Fruit fly (Drosophila melanogaster) whole organism, larva: Measurements from ENCODE around the gene PolrMT.

Experiments used
- noc ChIP-seq: fragments of 200-800 bp; sonication (Bioruptor generic); optimal IDR thresholded peaks from 3 replicates; lab custom pipeline; 2019; ENCODE audit warnings: missing biosample characterization, mild to moderate bottlenecking, missing genetic modification characterization, moderate library complexity

Gene PolrMT

DNA sequence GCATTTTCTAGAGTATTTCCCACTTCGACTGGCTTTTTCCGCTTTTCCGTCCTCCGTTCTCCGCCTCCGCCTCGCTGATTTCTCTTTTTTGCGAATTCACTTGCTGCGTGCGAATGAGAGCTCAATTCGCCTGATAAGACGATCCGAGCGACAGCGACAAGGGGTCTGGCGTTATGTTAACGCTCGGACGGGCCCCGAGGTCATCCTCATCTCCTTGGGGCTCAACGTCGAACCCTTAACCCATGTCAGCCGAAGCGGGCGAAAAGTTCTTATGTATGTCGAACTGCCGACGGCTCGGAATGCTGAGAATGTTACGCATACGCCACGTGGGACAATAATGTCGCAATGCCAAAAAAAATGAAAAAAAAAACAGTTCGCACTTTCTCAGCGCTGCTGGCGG is 12.7 kb downstream of the PolrMT start:
- TF ChIP-seq noc (tag; lab: Kevin White, UChicago), result no peak

- TF ChIP-seq noc (tag; lab: Kevin White, UChicago), result peak; percentile 10
Observed at dm6 chr2L:1094724-1095123, 13.4 kb downstream of the PolrMT start.

- no peak for TF ChIP-seq noc (tag; lab: Kevin White, UChicago)
Observed at dm6 chr2L:1091675-1092074, 16.5 kb downstream of the PolrMT start.

- no peak for TF ChIP-seq noc (tag; lab: Kevin White, UChicago)
Observed at dm6 chr2L:1086312-1086906, 21.8 kb downstream of the PolrMT start.

DNA sequence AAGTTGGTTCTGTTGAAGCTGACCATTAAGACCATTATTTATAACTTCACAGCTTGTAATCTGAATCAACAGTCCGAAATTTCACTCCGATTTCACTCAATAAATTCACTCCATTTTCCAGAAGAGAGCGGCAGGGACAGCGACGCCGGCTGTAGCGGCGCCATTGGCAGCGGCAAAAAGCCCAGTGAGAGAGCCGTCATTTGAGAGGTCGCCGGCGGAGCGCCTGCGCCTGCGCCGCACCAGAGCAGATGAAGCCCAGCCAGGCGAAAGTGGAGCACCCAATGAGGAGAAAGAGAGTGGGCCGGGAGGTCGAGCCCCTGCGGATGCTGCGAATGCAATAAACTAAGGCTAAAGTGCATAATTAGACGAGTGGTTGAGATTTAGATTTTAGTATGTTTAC is 25.5 kb downstream of the PolrMT start:
- TF ChIP-seq noc (tag; lab: Kevin White, UChicago), result no peak

DNA sequence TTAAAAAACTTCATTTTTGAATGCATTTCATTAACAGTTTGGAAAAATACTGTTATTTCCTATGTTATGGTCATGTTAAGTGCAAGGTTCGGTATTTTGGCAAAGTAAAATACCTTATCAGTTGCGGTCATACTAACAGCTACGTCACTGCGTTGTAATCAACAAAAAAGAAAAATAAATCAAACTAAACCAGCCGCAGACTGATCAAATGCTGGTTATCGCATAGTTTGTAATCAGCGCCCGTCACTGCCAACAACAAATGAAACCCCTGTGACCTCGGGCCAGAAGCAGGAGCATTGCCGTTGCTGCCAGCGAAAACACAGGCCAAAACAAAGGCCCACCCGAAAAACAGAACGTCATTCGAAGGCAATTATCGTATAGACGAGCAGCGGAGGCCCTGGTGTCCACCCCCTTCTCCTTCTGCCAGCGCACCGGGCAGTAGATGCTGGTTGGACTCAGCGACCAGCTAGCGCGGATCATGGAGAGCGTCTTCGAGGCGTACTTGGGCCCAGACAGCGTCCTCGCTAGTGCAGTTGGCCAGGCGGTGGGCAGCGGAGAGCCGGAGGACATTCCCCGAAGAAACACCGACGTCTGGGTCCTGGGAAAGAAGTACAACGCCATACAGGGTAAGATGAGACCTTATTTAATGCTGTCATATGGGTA is 27.2 kb downstream of the PolrMT start, which contains the start of gene Atg4a:
Gene Atg4a, plus strand, starts transcription at position 110 of the 663 bp plus-strand sequence.
- no peak for TF ChIP-seq noc (tag; lab: Kevin White, UChicago)

- peak; percentile 61 for TF ChIP-seq noc (tag; lab: Kevin White, UChicago)
Observed at dm6 chr2L:1077469-1077993, 30.6 kb downstream of the PolrMT start, which contains the start of the genes S and ast. Gene S, minus strand, starts transcription at chr2L:1077815. Gene ast, plus strand, starts transcription at chr2L:1077948.

- no peak for TF ChIP-seq noc (tag; lab: Kevin White, UChicago)
Observed at dm6 chr2L:1077053-1077452, 31.1 kb downstream of the PolrMT start.

dm6 chr2L:1075753-1076152 is 32.4 kb downstream of the PolrMT start:
- TF ChIP-seq noc (tag; lab: Kevin White, UChicago), result no peak

DNA sequence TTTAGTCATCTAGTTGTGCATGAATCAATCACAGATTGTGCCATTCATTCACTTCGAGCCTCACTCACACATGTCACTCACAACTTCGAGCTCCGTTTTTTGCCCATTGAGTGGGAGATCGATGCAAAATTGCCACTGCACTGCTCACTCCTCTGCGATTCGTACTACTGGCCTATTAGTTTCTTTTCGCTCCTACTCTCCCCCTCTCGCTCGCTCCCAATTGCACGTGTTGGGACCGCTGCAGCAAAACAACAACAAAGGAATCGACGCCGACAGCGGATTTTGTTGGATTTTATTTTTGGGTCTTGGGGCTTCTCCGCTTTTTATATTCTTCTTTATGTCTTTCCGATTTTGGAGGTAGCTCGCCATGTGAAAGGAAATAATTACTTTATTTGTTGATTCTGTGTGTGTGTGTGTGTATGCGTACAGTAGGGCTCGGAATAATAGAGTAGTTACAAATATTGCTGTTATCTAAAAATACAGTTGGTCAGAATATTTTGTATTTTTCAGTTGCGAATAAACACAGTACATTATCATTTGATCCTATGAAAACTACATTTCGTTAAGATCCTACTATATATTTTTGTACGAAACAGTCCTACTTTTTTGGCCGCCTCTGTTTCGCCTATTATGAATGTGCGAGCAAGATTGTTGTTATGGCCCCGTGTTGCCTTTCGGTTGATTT is 33.9 kb downstream of the PolrMT start:
- TF ChIP-seq noc (tag; lab: Kevin White, UChicago), result peak; percentile 54

dm6 chr2L:1073530-1073929 is 34.6 kb downstream of the PolrMT start:
- peak; percentile 35 for TF ChIP-seq noc (tag; lab: Kevin White, UChicago)

DNA sequence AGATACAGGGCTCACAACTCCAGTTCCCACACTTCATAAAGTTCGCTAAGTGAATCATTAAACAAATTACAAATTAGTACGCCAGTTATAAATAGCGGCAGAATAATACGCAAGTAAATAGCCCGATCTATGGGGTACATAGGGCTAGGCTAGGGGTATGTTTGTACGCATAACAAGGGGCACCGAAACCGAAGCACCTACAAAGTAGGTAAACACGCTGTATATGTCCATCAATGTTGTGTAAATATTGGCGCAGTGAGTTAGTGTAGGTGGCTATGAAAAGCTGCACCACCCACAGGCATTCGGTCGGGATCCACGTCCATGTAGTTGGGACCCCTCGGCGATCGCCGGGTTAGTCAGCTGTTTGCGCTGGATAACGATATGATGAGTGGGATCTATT is 36.0 kb downstream of the PolrMT start:
- TF ChIP-seq noc (tag; lab: Kevin White, UChicago), result peak; percentile 47

- peak; percentile 24 for TF ChIP-seq noc (tag; lab: Kevin White, UChicago)
Observed at dm6 chr2L:1070941-1071340, 37.2 kb downstream of the PolrMT start.

dm6 chr2L:1070332-1070731 is 37.8 kb downstream of the PolrMT start:
- TF ChIP-seq noc (tag; lab: Kevin White, UChicago), result no peak

- TF ChIP-seq noc (tag; lab: Kevin White, UChicago), result no peak
Observed at dm6 chr2L:1069475-1069874, 38.7 kb downstream of the PolrMT start.

dm6 chr2L:1068517-1069107 is 39.6 kb downstream of the PolrMT start:
- TF ChIP-seq noc (tag; lab: Kevin White, UChicago), result no peak
